Fruit fly (Drosophila melanogaster): ENCODE measurements around the gene dl.

The dl gene

DNA sequence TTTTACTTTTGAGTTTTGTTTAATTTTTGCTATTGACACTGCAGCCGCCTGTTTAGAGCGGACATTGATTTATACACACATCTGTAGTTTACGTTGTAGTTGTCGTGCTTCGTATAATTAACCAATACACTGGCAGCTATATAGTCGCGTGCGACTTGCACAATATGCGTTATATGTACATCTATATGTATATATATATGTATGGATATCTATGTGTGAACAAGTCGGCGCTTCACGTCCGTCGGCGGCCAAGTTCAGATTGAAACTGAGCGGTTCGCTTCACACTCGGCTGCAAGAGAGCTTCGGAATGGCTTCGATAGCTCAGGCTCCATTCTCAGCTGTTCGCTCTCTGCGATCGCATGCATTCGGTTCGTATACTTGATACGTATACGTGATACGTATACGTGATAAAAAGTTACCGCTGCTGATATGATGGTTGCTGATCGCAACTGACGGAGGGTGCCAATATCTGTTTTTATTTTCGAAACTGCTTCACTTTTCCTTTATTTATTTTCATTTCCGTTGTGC lies 22.2 kb downstream of the dl start (continued):
- TF ChIP-seq hkb (optimal IDR thresholded peaks at IDR 0.05) = no peak
- 0 out of 2 replicates have a peak, but pooled peaks have one; percentile 27 for TF ChIP-seq hkb (GFP tag; IDR thresholded peaks at IDR 0.05)
- TF ChIP-seq Xbp1 (GFP tag; optimal IDR thresholded peaks at IDR 0.05) = no peak
- no peak for TF ChIP-seq Sry-δ (GFP tag; optimal IDR thresholded peaks at IDR 0.05)
- peak; percentile 18 for TF ChIP-seq mirr (GFP tag; optimal IDR thresholded peaks at IDR 0.05)
- peak; percentile 10 for TF ChIP-seq sd (tag; optimal IDR thresholded peaks at IDR 0.05)
- peak; percentile 45 for TF ChIP-seq CG13296 (GFP tag; optimal IDR thresholded peaks at IDR 0.05)
- no peak for TF ChIP-seq her (GFP tag; optimal IDR thresholded peaks at IDR 0.05)
- TF ChIP-seq kah (GFP tag; optimal IDR thresholded peaks at IDR 0.05) = no peak
- TF ChIP-seq CG13287 (GFP tag; IDR thresholded peaks at IDR 0.05; ENCODE audit: partially characterized antibody) = peak; percentile 44; the same call in 1 of the 2 replicates
- peak; percentile 37 for TF ChIP-seq Vsx1 (GFP tag; optimal IDR thresholded peaks at IDR 0.05)
- no peak for TF ChIP-seq CG2116 (GFP tag; optimal IDR thresholded peaks at IDR 0.05)
- TF ChIP-seq hth (optimal IDR thresholded peaks at IDR 0.05) = no peak
- no peak for TF ChIP-seq CG2199 (GFP tag; IDR thresholded peaks at IDR 0.05)
- TF ChIP-seq en (GFP tag; optimal IDR thresholded peaks at IDR 0.05) = no peak
- TF ChIP-seq CG13775 (GFP tag; optimal IDR thresholded peaks at IDR 0.05) = no peak
- peak; percentile 15 for TF ChIP-seq CG17359 (tag; optimal IDR thresholded peaks at IDR 0.05)
- TF ChIP-seq CG14710 (tag; optimal IDR thresholded peaks at IDR 0.05) = no peak
- no peak for TF ChIP-seq sqz (GFP tag; optimal IDR thresholded peaks at IDR 0.05)
- TF ChIP-seq Trl (optimal IDR thresholded peaks at IDR 0.05) = peak; percentile 52 to 66
- TF ChIP-seq Trl (GFP tag; optimal IDR thresholded peaks at IDR 0.05) = no peak
- TF ChIP-seq Deaf1 (tag; optimal IDR thresholded peaks at IDR 0.05) = peak; percentile 95
- no peak for TF ChIP-seq CrebB (tag; optimal IDR thresholded peaks at IDR 0.05)
- TF ChIP-seq CG6765 (GFP tag; optimal IDR thresholded peaks at IDR 0.05) = no peak
- no peak for TF ChIP-seq Elba2 (GFP tag; optimal IDR thresholded peaks at IDR 0.05)
- 0 out of 3 replicates have a peak, but pooled peaks have one; percentile 26 for TF ChIP-seq mld (GFP tag; IDR thresholded peaks at IDR 0.05; ENCODE audit: partially characterized antibody)
- TF ChIP-seq CG15514 (GFP tag; optimal IDR thresholded peaks at IDR 0.05) = no peak
- no peak for TF ChIP-seq ERR (GFP tag; optimal IDR thresholded peaks at IDR 0.05)
- TF ChIP-seq CG32772 (GFP tag; IDR thresholded peaks at IDR 0.05) = no peak
- TF ChIP-seq CG2875 (GFP tag; optimal IDR thresholded peaks at IDR 0.05) = peak; percentile 32
- TF ChIP-seq Bdp1 (GFP tag; optimal IDR thresholded peaks at IDR 0.05) = no peak
- peak; percentile 38 for TF ChIP-seq CG15269 (tag; optimal IDR thresholded peaks at IDR 0.05)
- no peak for TF ChIP-seq CG11723 (GFP tag; optimal IDR thresholded peaks at IDR 0.05)
- peak; percentile 24; the same call in 1 of the 3 replicates for TF ChIP-seq so (GFP tag; IDR thresholded peaks at IDR 0.05)
- no peak for TF ChIP-seq CG17385 (GFP tag; optimal IDR thresholded peaks at IDR 0.05)
- no peak for TF ChIP-seq Side (GFP tag; optimal IDR thresholded peaks at IDR 0.05)
- TF ChIP-seq ems (GFP tag; optimal IDR thresholded peaks at IDR 0.05) = no peak
- peak; percentile 19 for TF ChIP-seq CG2678 (tag; optimal IDR thresholded peaks at IDR 0.05)
- TF ChIP-seq Hr3 (GFP tag; optimal IDR thresholded peaks at IDR 0.05) = no peak
- no peak for TF ChIP-seq dati (GFP tag; IDR thresholded peaks at IDR 0.05)
- no peak for TF ChIP-seq CG17829 (tag; optimal IDR thresholded peaks at IDR 0.05)
- peak; percentile 83 for TF ChIP-seq nom (GFP tag; optimal IDR thresholded peaks at IDR 0.05)
- no peak for TF ChIP-seq CG14965 (GFP tag; optimal IDR thresholded peaks at IDR 0.05; ENCODE audit: borderline replicate concordance)
- no peak for TF ChIP-seq CG3065 (GFP tag; optimal IDR thresholded peaks at IDR 0.05)
- TF ChIP-seq Dref (GFP tag; IDR thresholded peaks at IDR 0.05) = no peak
- TF ChIP-seq seq (GFP tag; IDR thresholded peaks at IDR 0.05) = no peak; the same call in 1 of the 2 replicates
- TF ChIP-seq CG9437 (GFP tag; optimal IDR thresholded peaks at IDR 0.05) = peak; percentile 89
- TF ChIP-seq BEAF-32 (GFP tag; optimal IDR thresholded peaks at IDR 0.05) = no peak
- TF ChIP-seq twi (tag; optimal IDR thresholded peaks at IDR 0.05) = no peak
- TF ChIP-seq CG10543 (GFP tag; optimal IDR thresholded peaks at IDR 0.05) = peak; percentile 73
- TF ChIP-seq Taf1 (GFP tag; IDR thresholded peaks at IDR 0.05) = 0 out of 2 replicates have a peak, but pooled peaks have one; percentile 25
